Worm (Caenorhabditis elegans): ENCODE data around the gene F59E12.15.
A peak's percentile ranks its signal among the peaks of the same experiment; 100 is the strongest.
"Not testable (repeated sequence)": the region's sequence is repeated elsewhere in the genome, so short reads cannot be mapped to it uniquely, and the experiment has no call there.

The F59E12.15 gene

DNA sequence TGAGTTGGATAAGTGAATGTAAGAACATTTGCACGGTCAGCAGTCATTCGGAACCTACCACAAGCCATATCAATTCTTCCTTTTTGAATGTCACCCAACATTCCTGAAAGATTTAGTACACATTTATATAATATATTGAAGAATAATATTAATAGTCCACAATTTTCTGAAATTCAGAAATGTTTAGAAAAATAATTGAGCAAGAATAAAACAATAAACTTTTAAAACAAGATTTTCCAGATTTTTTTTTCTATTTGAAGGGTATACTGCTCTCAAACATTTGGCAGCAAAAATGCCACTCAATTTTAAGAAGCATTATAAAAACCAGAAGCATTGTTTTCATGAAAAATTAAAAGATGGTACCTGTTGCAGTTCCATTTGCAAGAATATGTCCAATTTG, 8.7 kb upstream of the F59E12.15 start, which contains the start of gene F59E12.8:
TSS of gene F59E12.8 (minus strand) at position 101 of the 400 bp plus-strand sequence.
- TF ChIP-seq tbx-9 (tag; optimal IDR thresholded peaks at IDR 0.05; ENCODE audit: borderline replicate concordance) (no peak), egl-18 (GFP tag; IDR thresholded peaks at IDR 0.05) (no peak), ekl-4 (GFP tag; IDR thresholded peaks at IDR 0.05) (no peak), mel-28 (tag; optimal IDR thresholded peaks at IDR 0.05; ENCODE audit: borderline replicate concordance) (no peak), attf-3 (GFP tag; conservative IDR thresholded peaks at IDR 0.05) (no peak), xnd-1 (tag; optimal IDR thresholded peaks at IDR 0.05) (no peak), lir-1 (GFP tag; conservative IDR thresholded peaks at IDR 0.05) (no peak), nhr-90 (tag; optimal IDR thresholded peaks at IDR 0.05) (no peak), F55B11.4 (tag; optimal IDR thresholded peaks at IDR 0.05; ENCODE audit: borderline replicate concordance, insufficient read depth) (no peak), nhr-27 (tag; optimal IDR thresholded peaks at IDR 0.05) (no peak), nhr-80 (tag; optimal IDR thresholded peaks at IDR 0.05) (no peak), him-1 (tag; optimal IDR thresholded peaks at IDR 0.05) (no peak), Y95B8A.8 (GFP tag; IDR thresholded peaks at IDR 0.05) (no peak), hrde-1 (tag; optimal IDR thresholded peaks at IDR 0.05; ENCODE audit: borderline replicate concordance) (no peak)

DNA sequence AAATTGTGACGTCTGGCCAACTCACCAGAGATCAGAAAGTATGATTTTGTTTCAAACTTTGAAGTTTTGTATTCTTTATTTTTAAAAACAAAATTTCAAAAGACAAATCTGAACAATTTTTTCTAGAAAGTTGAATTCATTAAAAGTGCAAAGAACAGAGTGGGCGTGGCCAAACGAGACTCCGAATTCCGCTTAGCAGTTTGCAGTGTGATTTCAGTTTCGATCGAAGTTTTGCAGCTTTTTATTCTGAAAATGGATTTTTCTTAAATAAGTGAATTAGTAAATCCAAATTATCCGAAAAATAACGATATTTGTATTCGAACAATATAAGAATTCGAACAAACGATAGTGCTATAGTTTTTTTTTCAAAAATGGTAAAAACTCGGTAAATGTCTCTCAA, 5.3 kb upstream of the F59E12.15 start:
- no peak for TF ChIP-seq lsy-27 (tag; optimal IDR thresholded peaks at IDR 0.05; ENCODE audit: borderline replicate concordance, insufficient read depth)
- no peak for TF ChIP-seq die-1 (tag; optimal IDR thresholded peaks at IDR 0.05)
- no peak for TF ChIP-seq let-526 (GFP tag; IDR thresholded peaks at IDR 0.05)
- peak; percentile 87 for TF ChIP-seq attf-3 (GFP tag; conservative IDR thresholded peaks at IDR 0.05)
- TF ChIP-seq B0336.3 (GFP tag; IDR thresholded peaks at IDR 0.05) = no peak
- TF ChIP-seq nhr-120 (GFP tag; IDR thresholded peaks at IDR 0.05) = no peak

DNA sequence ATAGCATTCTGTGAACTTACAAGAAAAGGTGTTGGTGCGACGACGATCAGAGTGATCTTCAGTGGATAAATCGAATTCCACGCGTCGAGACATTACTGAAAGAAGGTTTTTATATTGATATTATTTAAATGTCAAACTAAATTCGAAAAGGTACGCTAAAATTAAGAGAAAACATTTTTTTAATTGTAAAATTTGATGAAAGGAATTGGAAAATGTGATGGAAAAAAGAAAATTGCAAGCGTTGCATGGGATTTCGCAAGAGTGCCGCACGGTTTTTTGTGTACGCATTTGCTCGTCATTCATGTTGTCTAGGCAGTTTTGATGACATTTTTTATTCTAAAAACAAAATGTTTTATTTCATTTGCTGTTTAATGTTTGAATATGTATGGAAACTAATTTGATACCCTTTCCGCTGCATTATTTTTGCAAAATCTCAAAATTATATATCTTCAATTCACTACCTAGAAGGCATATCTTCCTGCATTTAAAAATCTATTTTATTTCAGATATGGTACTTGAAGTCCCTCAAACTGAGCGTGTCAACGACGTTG, 2.8 kb upstream of the F59E12.15 start, which contains the start of the genes F59E12.6 and npl-4.1:
TSS of gene F59E12.6 (minus strand) at position 101 of the 551 bp plus-strand sequence.
TSS of gene npl-4.1 (plus strand) at position 501 of the 551 bp plus-strand sequence.
- not testable (repeated sequence) for TF ChIP-seq snpc-1.3 (tag; optimal IDR thresholded peaks at IDR 0.05; ENCODE audit: insufficient read depth); ceh-100 (GFP tag; IDR thresholded peaks at IDR 0.05); mel-28 (tag; optimal IDR thresholded peaks at IDR 0.05; ENCODE audit: borderline replicate concordance)

DNA sequence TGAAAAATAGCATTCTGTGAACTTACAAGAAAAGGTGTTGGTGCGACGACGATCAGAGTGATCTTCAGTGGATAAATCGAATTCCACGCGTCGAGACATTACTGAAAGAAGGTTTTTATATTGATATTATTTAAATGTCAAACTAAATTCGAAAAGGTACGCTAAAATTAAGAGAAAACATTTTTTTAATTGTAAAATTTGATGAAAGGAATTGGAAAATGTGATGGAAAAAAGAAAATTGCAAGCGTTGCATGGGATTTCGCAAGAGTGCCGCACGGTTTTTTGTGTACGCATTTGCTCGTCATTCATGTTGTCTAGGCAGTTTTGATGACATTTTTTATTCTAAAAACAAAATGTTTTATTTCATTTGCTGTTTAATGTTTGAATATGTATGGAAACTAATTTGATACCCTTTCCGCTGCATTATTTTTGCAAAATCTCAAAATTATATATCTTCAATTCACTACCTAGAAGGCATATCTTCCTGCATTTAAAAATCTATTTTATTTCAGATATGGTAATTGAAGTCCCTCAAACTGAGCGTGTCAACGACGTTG, 5.7 kb downstream of the F59E12.15 start, which contains the start of the genes eif-3.L and npl-4.2:
TSS of gene eif-3.L (minus strand) at position 101 of the 557 bp plus-strand sequence.
TSS of gene npl-4.2 (plus strand) at position 507 of the 557 bp plus-strand sequence.
- not testable (repeated sequence) for TF ChIP-seq F10E7.11 (tag; optimal IDR thresholded peaks at IDR 0.05); efl-1 (GFP tag; optimal IDR thresholded peaks at IDR 0.05); pha-4 (tag; optimal IDR thresholded peaks at IDR 0.05)

DNA sequence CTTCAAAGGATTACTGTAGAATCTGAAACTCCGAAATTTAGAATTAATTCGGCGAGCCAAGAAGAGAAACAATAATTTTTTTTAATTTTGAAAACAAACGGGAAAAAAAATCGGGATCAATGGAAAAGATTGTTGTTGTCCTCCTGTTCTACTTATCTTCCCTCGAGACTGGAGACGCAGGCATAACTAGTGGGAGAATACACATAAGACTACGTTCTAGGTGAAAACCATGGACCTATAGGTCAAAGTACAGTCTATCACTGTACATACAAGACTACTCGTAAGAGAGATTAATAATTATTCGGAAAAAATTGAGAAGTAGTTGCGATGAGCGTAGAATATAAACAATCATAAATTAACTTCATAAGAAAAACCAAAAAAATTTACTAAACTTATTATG, 8.9 kb downstream of the F59E12.15 start, which contains the start of gene dhs-6:
TSS of gene dhs-6 (minus strand) at position 22 of the 400 bp plus-strand sequence.
- TF ChIP-seq let-607 (tag; optimal IDR thresholded peaks at IDR 0.05) (no peak), ceh-91 (GFP tag; IDR thresholded peaks at IDR 0.05) (no peak), snpc-1.3 (tag; optimal IDR thresholded peaks at IDR 0.05; ENCODE audit: insufficient read depth) (no peak), nhr-80 (tag; optimal IDR thresholded peaks at IDR 0.05) (no peak), nfyb-1 (GFP tag; IDR thresholded peaks at IDR 0.05) (no peak), mel-28 (tag; optimal IDR thresholded peaks at IDR 0.05; ENCODE audit: borderline replicate concordance) (no peak), F39B2.1 (GFP tag; IDR thresholded peaks at IDR 0.05) (no peak), madf-6 (GFP tag; IDR thresholded peaks at IDR 0.05) (peak; percentile 15; the same call in 1 of the 2 replicates), sptf-2 (GFP tag; optimal IDR thresholded peaks at IDR 0.05) (no peak), ZK185.1 (tag; optimal IDR thresholded peaks at IDR 0.05; ENCODE audit: poor library complexity, severe bottlenecking) (peak; percentile 49), ccch-3 (GFP tag; optimal IDR thresholded peaks at IDR 0.05) (no peak), dox-1 (GFP tag; IDR thresholded peaks at IDR 0.05) (no peak), attf-5 (GFP tag; optimal IDR thresholded peaks at IDR 0.05) (no peak), cebp-1 (GFP tag; IDR thresholded peaks at IDR 0.05) (no peak), cebp-1 (tag; optimal IDR thresholded peaks at IDR 0.05) (no peak), ama-1 (optimal IDR thresholded peaks at IDR 0.05) (no peak), ama-1 (GFP tag; optimal IDR thresholded peaks at IDR 0.05) (no peak), ztf-26 (tag; optimal IDR thresholded peaks at IDR 0.05) (no peak), F22D6.2 (tag; optimal IDR thresholded peaks at IDR 0.05) (no peak)
